Worm (Caenorhabditis elegans): ENCODE measurements around the gene hipr-1.

DNA sequence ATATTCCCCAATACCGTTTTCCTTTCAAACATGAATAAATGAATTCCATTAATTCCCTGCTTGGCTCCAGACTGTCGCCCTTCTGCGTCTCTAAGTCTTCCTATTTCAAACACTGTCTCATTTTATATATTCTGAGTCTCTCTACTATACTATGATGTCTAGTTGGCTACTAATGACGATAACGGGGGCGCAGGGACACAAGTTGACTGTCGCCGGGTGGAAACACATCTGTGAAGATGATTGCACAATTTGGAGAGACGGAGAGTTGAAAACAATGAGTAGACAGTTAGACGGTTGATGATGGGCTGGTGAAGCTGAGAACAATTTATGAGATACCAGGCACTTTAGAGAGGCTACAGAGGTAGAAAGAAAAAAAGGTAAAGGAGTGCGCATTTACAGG is 29.5 kb downstream of the hipr-1 start, which contains the start of gene sma-2:
- no peak for TF ChIP-seq tab-1 (GFP tag; IDR thresholded peaks at IDR 0.05)
- no peak for TF ChIP-seq ztf-29 (GFP tag; IDR thresholded peaks at IDR 0.05)
- no peak for TF ChIP-seq flt-1 (GFP tag; IDR thresholded peaks at IDR 0.05)
